Fruit fly (Drosophila melanogaster) whole organism, adult: ENCODE data around the gene CG17217.

Experiments used
- CG11617 ChIP-seq: fragments of 200-800 bp; sonication (Bioruptor generic); optimal IDR thresholded peaks from 2 replicates; lab custom pipeline; 2017; ENCODE audit warnings: mild to moderate bottlenecking, missing biosample characterization, missing genetic modification reagents, missing genetic modification characterization
- CG12768 ChIP-seq: fragments of 200-800 bp; sonication (Bioruptor generic); optimal IDR thresholded peaks from 2 replicates; lab custom pipeline; 2017; ENCODE audit warnings: missing biosample characterization, missing genetic modification characterization, mild to moderate bottlenecking, moderate library complexity, missing genetic modification reagents
- CG14711 ChIP-seq: fragments of 200-800 bp; sonication (Bioruptor generic); optimal IDR thresholded peaks from 2 replicates; lab custom pipeline; 2018; ENCODE audit warnings: missing biosample characterization, mild to moderate bottlenecking, missing genetic modification characterization, moderate library complexity
- CG1620 ChIP-seq: fragments of 200-800 bp; sonication (Bioruptor generic); optimal IDR thresholded peaks from 2 replicates; lab custom pipeline; 2016; ENCODE audit warnings: missing biosample characterization, missing genetic modification characterization
- CG33017 ChIP-seq: fragments of 200-800 bp; sonication (Bioruptor generic); optimal IDR thresholded peaks from 2 replicates; lab custom pipeline; 2018; ENCODE audit warnings: missing biosample characterization, mild to moderate bottlenecking, missing genetic modification characterization, moderate library complexity
- CG5204 ChIP-seq: fragments of 200-800 bp; sonication (Bioruptor generic); optimal IDR thresholded peaks from 2 replicates; lab custom pipeline; 2016; ENCODE audit warnings: missing biosample characterization, missing genetic modification characterization
- CG7045 ChIP-seq: fragments of 200-800 bp; sonication (Bioruptor generic); optimal IDR thresholded peaks from 2 replicates; lab custom pipeline; 2017; ENCODE audit warnings: missing biosample characterization, mild to moderate bottlenecking, missing genetic modification characterization
- CG7101 ChIP-seq: fragments of 200-800 bp; sonication (Bioruptor generic); optimal IDR thresholded peaks from 2 replicates; lab custom pipeline; 2018; ENCODE audit warnings: missing biosample characterization, mild to moderate bottlenecking, missing genetic modification characterization, moderate library complexity
- Clk ChIP-seq: fragments of 200-800 bp; sonication (Bioruptor generic); optimal IDR thresholded peaks from 2 replicates; lab custom pipeline; 2017; ENCODE audit warnings: missing biosample characterization, missing genetic modification characterization
- Crg-1 ChIP-seq: fragments of 200-800 bp; sonication (Bioruptor generic); optimal IDR thresholded peaks from 2 replicates; lab custom pipeline; 2016; ENCODE audit warnings: missing biosample characterization, missing genetic modification characterization
- Hr96 ChIP-seq: fragments of 200-800 bp; sonication (Bioruptor generic); optimal IDR thresholded peaks from 2 replicates; lab custom pipeline; 2016; ENCODE audit warnings: missing biosample characterization, missing genetic modification characterization
- Mnt ChIP-seq: fragments of 200-800 bp; sonication (Bioruptor generic); optimal IDR thresholded peaks from 2 replicates; lab custom pipeline; 2016; ENCODE audit warnings: missing biosample characterization, mild to moderate bottlenecking, missing genetic modification characterization
- bab1 ChIP-seq: fragments of 200-800 bp; sonication (Bioruptor generic); optimal IDR thresholded peaks from 3 replicates; lab custom pipeline; 2019; ENCODE audit warnings: missing biosample characterization, mild to moderate bottlenecking, missing genetic modification characterization, moderate library complexity
- cic ChIP-seq: fragments of 200-800 bp; sonication (Bioruptor generic); optimal IDR thresholded peaks from 2 replicates; lab custom pipeline; 2017; ENCODE audit warnings: missing biosample characterization, mild to moderate bottlenecking, missing genetic modification characterization, moderate library complexity
- cnc ChIP-seq, 2 experiments: fragments of >200 bp; optimal IDR thresholded peaks; 2 replicates each; lab custom pipeline; 2017
- kay ChIP-seq: fragments of 200-800 bp; sonication (Bioruptor generic); peaks from one replicate; lab custom pipeline; 2016; ENCODE audit warnings: missing biosample characterization, missing genetic modification characterization, borderline replicate concordance
- ovo ChIP-seq: fragments of 200-800 bp; sonication (Bioruptor generic); optimal IDR thresholded peaks from 2 replicates; lab custom pipeline; 2016; ENCODE audit warnings: missing biosample characterization, missing genetic modification characterization
- pad ChIP-seq: fragments of 200-800 bp; sonication (Bioruptor generic); optimal IDR thresholded peaks from 3 replicates; lab custom pipeline; 2017; ENCODE audit warnings: missing biosample characterization, missing genetic modification characterization, mild to moderate bottlenecking, moderate library complexity, missing genetic modification reagents
- tj ChIP-seq: fragments of 200-800 bp; sonication (Bioruptor generic); optimal IDR thresholded peaks from 3 replicates; lab custom pipeline; 2017; ENCODE audit warnings: missing biosample characterization, mild to moderate bottlenecking, missing genetic modification characterization, moderate library complexity
- toe ChIP-seq: fragments of 200-800 bp; sonication (Bioruptor generic); optimal IDR thresholded peaks from 2 replicates; lab custom pipeline; 2016; ENCODE audit warnings: missing biosample characterization, missing genetic modification characterization

CG17217 gene

DNA sequence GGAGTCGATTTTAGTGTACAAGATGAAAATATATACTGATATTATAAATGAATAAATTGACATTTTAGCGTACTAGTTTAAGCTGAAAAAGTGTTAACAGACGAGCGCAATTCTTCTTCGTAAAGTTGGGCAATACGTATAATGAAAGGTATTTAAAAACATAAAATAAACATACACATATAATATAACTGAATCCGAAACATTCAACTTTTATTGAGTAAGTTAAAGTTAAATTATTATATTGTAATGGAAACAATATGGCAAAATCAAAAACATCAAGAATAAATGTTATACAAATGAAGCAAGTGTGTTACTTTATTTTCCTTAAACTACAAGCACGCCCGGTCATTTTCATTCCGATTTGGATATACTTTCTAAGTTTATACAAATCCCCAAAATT lies at the start of gene CG17217:
Gene CG17217 (plus strand): TSS at position 301 of the 400 bp plus-strand sequence.
- TF ChIP-seq CG7045 (no peak), Mnt (no peak), tj (GFP tag; lab: Kevin White, UChicago) (no peak), Crg-1 (GFP tag; lab: Kevin White, UChicago) (no peak), kay (GFP tag; lab: Kevin White, UChicago) (no peak), bab1 (GFP tag; lab: Kevin White, UChicago) (no peak), Clk (GFP tag; lab: Kevin White, UChicago) (no peak)

DNA sequence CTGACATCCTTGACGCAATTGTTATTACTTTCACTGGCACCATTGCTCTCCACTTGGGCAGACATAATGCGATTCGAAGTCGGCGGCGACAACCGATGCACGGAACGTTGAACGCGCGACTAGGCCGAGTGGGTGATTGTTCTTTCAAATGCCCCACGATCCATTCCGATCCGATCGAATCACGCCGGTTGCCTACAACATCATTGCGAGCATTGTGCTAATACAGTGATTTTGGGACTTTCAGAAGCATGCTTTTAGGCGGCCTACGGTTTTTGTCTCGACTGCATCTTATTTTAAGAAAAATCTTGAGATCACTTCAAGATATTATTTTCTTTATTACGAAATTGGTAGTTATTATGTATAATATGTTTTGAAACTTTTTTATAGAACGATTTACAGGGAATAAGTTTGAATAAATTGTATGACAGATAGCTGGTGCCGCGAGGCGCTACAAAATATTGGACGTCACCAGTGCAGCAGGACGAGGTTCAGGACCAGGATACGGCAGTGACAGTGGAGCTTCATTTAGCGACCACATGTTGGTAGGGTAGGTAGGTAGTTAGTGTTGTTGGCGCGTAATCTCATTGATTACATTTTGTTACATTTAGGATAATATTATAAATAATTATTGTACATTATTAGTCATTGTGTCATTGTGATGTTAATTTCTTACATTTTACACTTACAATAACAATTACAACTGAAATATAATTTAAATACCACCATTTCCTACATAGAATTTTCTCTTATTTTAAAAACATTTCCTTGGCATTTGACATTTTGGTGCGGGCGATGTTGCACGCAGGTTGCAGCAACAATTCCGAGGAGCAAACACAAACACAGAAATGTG lies 36.9 kb upstream of the CG17217 start, which contains the start of gene rho-6:
Gene rho-6 (minus strand): TSS at position 137 of the 850 bp plus-strand sequence.
- TF ChIP-seq ovo (GFP tag; lab: Kevin White, UChicago) (no peak), kay (GFP tag; lab: Kevin White, UChicago) (no peak), Mnt (no peak), bab1 (GFP tag; lab: Kevin White, UChicago) (no peak), CG5204 (GFP tag; lab: Kevin White, UChicago) (no peak), cic (GFP tag; lab: Kevin White, UChicago) (no peak), cnc (optimal IDR thresholded peaks at IDR 0.05; lab: Kevin White, UChicago) (no peak), CG7045 (no peak), CG12768 (GFP tag; lab: Kevin White, UChicago) (no peak), toe (no peak)

DNA sequence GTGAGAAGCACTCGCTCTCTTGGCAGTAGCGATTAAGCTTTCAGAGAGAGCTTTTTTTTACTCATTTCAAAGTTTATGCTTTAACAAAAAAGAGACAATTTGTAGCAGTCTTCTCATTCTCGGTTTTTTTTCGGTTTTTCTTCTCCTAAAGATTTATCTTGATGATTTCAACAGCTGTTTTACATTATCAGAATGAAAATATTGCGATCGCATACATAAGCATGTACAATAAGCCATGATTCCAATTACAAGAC lies 36.3 kb upstream of the CG17217 start:
- TF ChIP-seq cnc (optimal IDR thresholded peaks at IDR 0.05; lab: Kevin White, UChicago) (no peak), CG14711 (tag; lab: Kevin White, UChicago) (no peak), pad (GFP tag; lab: Kevin White, UChicago) (no peak), CG33017 (no peak), CG11617 (GFP tag; lab: Kevin White, UChicago) (no peak), CG7045 (no peak), CG7101 (tag; lab: Kevin White, UChicago) (no peak), cic (GFP tag; lab: Kevin White, UChicago) (no peak), Mnt (no peak), Hr96 (GFP tag; lab: Kevin White, UChicago) (no peak)

DNA sequence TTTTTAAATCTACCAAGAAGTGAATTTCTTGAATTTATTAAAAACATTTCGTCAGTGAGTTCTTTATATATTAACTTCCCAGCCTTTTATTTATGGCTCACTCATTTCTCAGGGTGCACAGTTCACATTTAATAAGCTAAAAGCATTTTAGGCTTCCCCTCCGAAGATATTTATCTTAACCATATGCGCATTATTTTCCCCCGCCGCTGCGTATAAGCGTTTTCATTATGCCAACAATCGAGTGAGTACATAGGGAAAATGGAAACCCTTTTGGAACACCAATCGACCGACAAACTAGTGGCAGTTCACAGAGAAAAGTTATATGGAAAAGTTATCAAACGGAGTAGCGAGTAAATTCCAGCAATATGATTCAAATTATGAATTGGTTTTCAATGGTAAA lies 32.6 kb upstream of the CG17217 start, which contains the start of gene Gr33a:
Gene Gr33a (plus strand): TSS at position 301 of the 400 bp plus-strand sequence.
- TF ChIP-seq Clk (GFP tag; lab: Kevin White, UChicago) (no peak), kay (GFP tag; lab: Kevin White, UChicago) (peak; percentile 4)

DNA sequence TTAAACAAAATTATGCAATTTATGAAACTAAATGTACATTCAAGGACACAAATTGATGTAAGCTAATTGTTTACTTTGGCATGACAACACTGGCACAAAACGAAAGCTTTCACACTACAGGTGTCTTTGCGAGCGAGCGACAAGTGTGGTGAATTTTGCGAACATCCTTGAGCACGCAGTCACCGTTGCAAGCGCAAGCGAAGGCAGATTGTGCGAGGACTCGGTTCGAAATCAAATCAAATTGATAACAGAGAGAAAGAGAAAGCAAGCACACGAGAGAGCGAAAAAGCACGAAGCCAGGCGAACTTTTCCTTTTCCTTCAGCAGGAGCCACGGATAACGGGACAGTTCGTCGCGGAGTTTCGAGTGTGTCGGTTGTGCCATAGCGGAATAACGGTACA lies 27.9 kb upstream of the CG17217 start, which contains the start of gene CG31760:
Gene CG31760 (plus strand): TSS at position 342 of the 400 bp plus-strand sequence.
- no peak for TF ChIP-seq Hr96 (GFP tag; lab: Kevin White, UChicago)
- no peak for TF ChIP-seq Crg-1 (GFP tag; lab: Kevin White, UChicago)
- no peak for TF ChIP-seq CG7045
- TF ChIP-seq bab1 (GFP tag; lab: Kevin White, UChicago) = no peak

dm6 chr2L:12161467-12161866 lies 8.9 kb upstream of the CG17217 start, which contains the start of gene CG31861:
Gene CG31861, plus strand, starts transcription at chr2L:12161767.
- TF ChIP-seq Mnt (no peak), CG5204 (GFP tag; lab: Kevin White, UChicago) (no peak), kay (GFP tag; lab: Kevin White, UChicago) (no peak), Clk (GFP tag; lab: Kevin White, UChicago) (no peak), Hr96 (GFP tag; lab: Kevin White, UChicago) (no peak), CG1620 (GFP tag; lab: Kevin White, UChicago) (no peak), pad (GFP tag; lab: Kevin White, UChicago) (no peak), tj (GFP tag; lab: Kevin White, UChicago) (no peak)

- TF ChIP-seq CG1620 (GFP tag; lab: Kevin White, UChicago) (no peak), CG33017 (no peak), Crg-1 (GFP tag; lab: Kevin White, UChicago) (no peak), CG7101 (tag; lab: Kevin White, UChicago) (no peak), kay (GFP tag; lab: Kevin White, UChicago) (no peak), Hr96 (GFP tag; lab: Kevin White, UChicago) (no peak), CG7045 (no peak), pad (GFP tag; lab: Kevin White, UChicago) (no peak), cic (GFP tag; lab: Kevin White, UChicago) (no peak)
Measured at dm6 chr2L:12163941-12164340, 6.4 kb upstream of the CG17217 start, which contains the start of gene ZnT33D. Gene ZnT33D, plus strand, starts transcription at chr2L:12164241.
